Fruit fly (Drosophila melanogaster): ENCODE data around the gene indra.

The indra gene

DNA sequence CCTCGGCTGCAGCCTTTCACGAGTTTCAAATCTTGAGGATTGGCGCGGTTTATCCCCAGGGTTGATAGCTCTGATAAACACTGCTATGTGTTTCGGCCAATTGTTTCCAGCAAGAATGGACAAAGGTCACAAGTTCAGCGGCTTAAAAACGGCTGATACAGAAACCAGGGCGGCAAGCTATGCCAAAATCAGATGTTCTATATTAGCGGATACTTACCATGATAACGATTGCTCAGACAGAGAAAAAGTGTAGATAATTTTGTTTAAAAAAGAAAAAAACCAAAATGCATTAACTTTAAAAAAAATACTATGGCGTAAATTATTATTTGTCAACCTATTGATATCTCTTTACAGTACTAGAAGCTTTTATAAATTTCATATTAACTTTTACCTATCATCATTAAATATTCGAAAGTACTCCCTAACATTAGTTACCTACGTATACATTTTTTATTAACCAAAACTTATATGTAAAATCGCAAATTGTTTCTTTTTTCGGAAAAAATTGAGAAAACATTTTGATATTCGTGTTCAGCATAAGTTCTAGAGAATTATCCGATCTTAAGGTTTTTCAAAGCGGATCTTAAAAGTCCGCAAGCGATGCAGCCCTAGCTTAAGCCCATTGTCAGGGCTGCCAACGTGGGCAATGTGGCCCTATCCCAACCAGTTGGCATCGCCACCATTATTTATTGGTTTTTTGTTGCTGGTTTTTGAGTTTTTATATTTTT lies 29.0 kb downstream of the indra start, which contains the start of the genes sturkopf and Herc4 (continued):
- TF ChIP-seq CG4328 (GFP tag; optimal IDR thresholded peaks at IDR 0.05) (peak; percentile 58), CG7271 (tag; optimal IDR thresholded peaks at IDR 0.05) (no peak), CrebB (tag; optimal IDR thresholded peaks at IDR 0.05) (no peak), CG6254 (GFP tag; optimal IDR thresholded peaks at IDR 0.05) (peak; percentile 7), CG6854 (GFP tag; optimal IDR thresholded peaks at IDR 0.05) (no peak), mirr (GFP tag; optimal IDR thresholded peaks at IDR 0.05) (peak; percentile 34), pnt (GFP tag; optimal IDR thresholded peaks at IDR 0.05) (peak; percentile 88), CG12299 (tag; optimal IDR thresholded peaks at IDR 0.05) (no peak), tna (GFP tag; IDR thresholded peaks at IDR 0.05; ENCODE audit: partially characterized antibody) (0 out of 2 replicates have a peak, but pooled peaks have one; percentile 10), CG32532 (GFP tag; IDR thresholded peaks at IDR 0.05) (peak; percentile 76), CG33557 (GFP tag; optimal IDR thresholded peaks at IDR 0.05) (peak; percentile 65), CG11398 (GFP tag; optimal IDR thresholded peaks at IDR 0.05) (no peak), so (GFP tag; IDR thresholded peaks at IDR 0.05) (0 out of 3 replicates have a peak, but pooled peaks have one; percentile 6), CG17186 (GFP tag; optimal IDR thresholded peaks at IDR 0.05) (no peak), nau (GFP tag; optimal IDR thresholded peaks at IDR 0.05) (no peak), hth (optimal IDR thresholded peaks at IDR 0.05) (no peak), Atf6 (GFP tag; IDR thresholded peaks at IDR 0.05) (0 out of 2 replicates have a peak, but pooled peaks have one; percentile 43), CG7839 (tag; optimal IDR thresholded peaks at IDR 0.05) (peak; percentile 77), CG18619 (GFP tag; optimal IDR thresholded peaks at IDR 0.05) (peak; percentile 80), Mad (GFP tag; optimal IDR thresholded peaks at IDR 0.05) (peak; percentile 65), NfI (GFP tag; optimal IDR thresholded peaks at IDR 0.05) (peak; percentile 72), Mes4 (GFP tag; optimal IDR thresholded peaks at IDR 0.05) (peak; percentile 48), Hr39 (optimal IDR thresholded peaks at IDR 0.05) (no peak), CG1024 (GFP tag; IDR thresholded peaks at IDR 0.05) (0 out of 2 replicates have a peak, but pooled peaks have one; percentile 7), Dad (GFP tag; optimal IDR thresholded peaks at IDR 0.05) (peak; percentile 40), pho (GFP tag; optimal IDR thresholded peaks at IDR 0.05) (peak; percentile 89), CG2202 (tag; optimal IDR thresholded peaks at IDR 0.05) (no peak), Dbx (GFP tag; IDR thresholded peaks at IDR 0.05) (peak; percentile 50; the same call in 1 of the 3 replicates), br (optimal IDR thresholded peaks at IDR 0.05) (no peak), pfk (GFP tag; optimal IDR thresholded peaks at IDR 0.05) (no peak), sob (GFP tag; IDR thresholded peaks at IDR 0.05) (peak; percentile 54), Hsf (GFP tag; optimal IDR thresholded peaks at IDR 0.05) (peak; percentile 83), CG8765 (GFP tag; IDR thresholded peaks at IDR 0.05) (no peak; the same call in 1 of the 2 replicates), NK7.1 (GFP tag; optimal IDR thresholded peaks at IDR 0.05) (peak; percentile 32), Drgx (GFP tag; IDR thresholded peaks at IDR 0.05) (0 out of 2 replicates have a peak, but pooled peaks have one; percentile 27), CG3726 (GFP tag; IDR thresholded peaks at IDR 0.05) (no peak), CG4404 (GFP tag; IDR thresholded peaks at IDR 0.05) (no peak), her (GFP tag; optimal IDR thresholded peaks at IDR 0.05) (peak; percentile 76), E2f1 (GFP tag; IDR thresholded peaks at IDR 0.05) (peak; percentile 44; the same call in 1 of the 2 replicates), Bgb (GFP tag; IDR thresholded peaks at IDR 0.05; ENCODE audit: partially characterized antibody) (no peak), Myb (GFP tag; optimal IDR thresholded peaks at IDR 0.05) (peak; percentile 83), CG10959 (GFP tag; IDR thresholded peaks at IDR 0.05) (no peak), CG11247 (GFP tag; IDR thresholded peaks at IDR 0.05) (peak; percentile 25; the same call in 1 of the 2 replicates), CG13894 (tag; optimal IDR thresholded peaks at IDR 0.05) (peak; percentile 51), Aef1 (GFP tag; IDR thresholded peaks at IDR 0.05) (peak; percentile 65), Awh (GFP tag; IDR thresholded peaks at IDR 0.05) (no peak), Dp (GFP tag; optimal IDR thresholded peaks at IDR 0.05) (peak; percentile 37), Blimp-1 (GFP tag; optimal IDR thresholded peaks at IDR 0.05) (no peak), CG1647 (GFP tag; optimal IDR thresholded peaks at IDR 0.05) (peak; percentile 29), CG34376 (GFP tag; optimal IDR thresholded peaks at IDR 0.05) (peak; percentile 7)

All from whole organism, embryonic.